Fruit fly (Drosophila melanogaster): Measurements from ENCODE around the gene Myc.
A peak's percentile ranks its signal among the peaks of the same experiment; 100 is the strongest.

The Myc gene

DNA sequence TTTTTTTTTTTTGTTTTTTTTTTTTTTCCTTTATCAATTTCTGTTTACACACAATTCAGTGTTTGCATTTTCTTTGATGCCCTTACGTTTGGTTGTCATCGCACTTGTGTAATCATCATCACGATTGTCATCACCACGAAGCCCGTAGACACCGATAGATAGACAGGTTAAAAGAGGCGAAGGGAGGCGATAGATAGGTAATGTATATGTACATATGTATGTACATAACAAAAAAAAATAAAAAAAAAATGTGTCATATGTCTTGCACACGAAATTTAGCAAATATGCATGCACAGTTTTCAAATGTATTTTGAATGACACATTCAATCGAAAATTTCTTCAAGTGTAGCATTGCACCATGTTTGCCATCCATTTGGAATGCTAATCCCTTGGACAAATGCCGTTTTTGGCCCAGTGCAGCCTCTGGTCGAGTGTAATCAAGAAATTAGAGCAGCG is 15.2 kb upstream of the Myc start (continued):
- TF ChIP-seq Asciz (GFP tag; optimal IDR thresholded peaks at IDR 0.05), result peak; percentile 40
- TF ChIP-seq CG30020 (tag; optimal IDR thresholded peaks at IDR 0.05), result no peak
- no peak for TF ChIP-seq p53 (GFP tag; optimal IDR thresholded peaks at IDR 0.05)
- TF ChIP-seq CG12071 (GFP tag; optimal IDR thresholded peaks at IDR 0.05), result peak; percentile 19
- TF ChIP-seq cato (GFP tag; optimal IDR thresholded peaks at IDR 0.05; ENCODE audit: borderline replicate concordance), result no peak
- no peak for TF ChIP-seq HLH4C (GFP tag; IDR thresholded peaks at IDR 0.05; ENCODE audit: partially characterized antibody)
- TF ChIP-seq Jarid2 (GFP tag; optimal IDR thresholded peaks at IDR 0.05), result peak; percentile 20
- peak; percentile 63 for TF ChIP-seq Sox100B (GFP tag; optimal IDR thresholded peaks at IDR 0.05)
- no peak for TF ChIP-seq usp (GFP tag; optimal IDR thresholded peaks at IDR 0.05)
- TF ChIP-seq ac (GFP tag; optimal IDR thresholded peaks at IDR 0.05), result peak; percentile 17
- no peak for TF ChIP-seq Lim3 (GFP tag; IDR thresholded peaks at IDR 0.05)
- peak; percentile 47 for TF ChIP-seq Vsx1 (GFP tag; optimal IDR thresholded peaks at IDR 0.05)
- TF ChIP-seq Hr39 (optimal IDR thresholded peaks at IDR 0.05), result no peak
- TF ChIP-seq CG7745 (tag; optimal IDR thresholded peaks at IDR 0.05), result peak; percentile 60
- TF ChIP-seq CG18619 (GFP tag; optimal IDR thresholded peaks at IDR 0.05), result peak; percentile 36
- TF ChIP-seq jing (GFP tag; optimal IDR thresholded peaks at IDR 0.05), result no peak
- no peak for TF ChIP-seq dati (GFP tag; IDR thresholded peaks at IDR 0.05)
- no peak for TF ChIP-seq prd (optimal IDR thresholded peaks at IDR 0.05)
- no peak; the same call in 2 of the 3 replicates for TF ChIP-seq prd (GFP tag; IDR thresholded peaks at IDR 0.05)
- TF ChIP-seq gsb (GFP tag; IDR thresholded peaks at IDR 0.05), result no peak
- peak; percentile 60 for TF ChIP-seq CG31441 (GFP tag; IDR thresholded peaks at IDR 0.05)
- TF ChIP-seq trem (tag; optimal IDR thresholded peaks at IDR 0.05), result no peak
- TF ChIP-seq CG4707 (GFP tag; optimal IDR thresholded peaks at IDR 0.05), result peak; percentile 28
- TF ChIP-seq CG9817 (tag; optimal IDR thresholded peaks at IDR 0.05), result no peak
- TF ChIP-seq ewg (GFP tag; optimal IDR thresholded peaks at IDR 0.05), result peak; percentile 27
- TF ChIP-seq CG12299 (tag; optimal IDR thresholded peaks at IDR 0.05), result peak; percentile 1
- TF ChIP-seq Rx (GFP tag; IDR thresholded peaks at IDR 0.05), result no peak
- TF ChIP-seq ssp (GFP tag; IDR thresholded peaks at IDR 0.05), result no peak
- no peak for TF ChIP-seq CG6854 (GFP tag; optimal IDR thresholded peaks at IDR 0.05)
- peak; percentile 42 for TF ChIP-seq CG2712 (tag; optimal IDR thresholded peaks at IDR 0.05)
- TF ChIP-seq gfzf (GFP tag; optimal IDR thresholded peaks at IDR 0.05), result no peak
- TF ChIP-seq CG11560 (tag; IDR thresholded peaks at IDR 0.05), result no peak
- no peak for TF ChIP-seq Aef1 (GFP tag; IDR thresholded peaks at IDR 0.05)
- TF ChIP-seq sug (tag; optimal IDR thresholded peaks at IDR 0.05), result no peak
- TF ChIP-seq CG8089 (GFP tag; optimal IDR thresholded peaks at IDR 0.05), result peak; percentile 7
- no peak for TF ChIP-seq pho (GFP tag; optimal IDR thresholded peaks at IDR 0.05)
- peak; percentile 51 for TF ChIP-seq Mes4 (GFP tag; optimal IDR thresholded peaks at IDR 0.05)
- peak; percentile 65 for TF ChIP-seq grn (GFP tag; optimal IDR thresholded peaks at IDR 0.05)
- peak; percentile 14 for TF ChIP-seq YL-1 (GFP tag; optimal IDR thresholded peaks at IDR 0.05)
- peak; percentile 57 for TF ChIP-seq CG3407 (GFP tag; optimal IDR thresholded peaks at IDR 0.05)
- TF ChIP-seq CG7987 (GFP tag; optimal IDR thresholded peaks at IDR 0.05), result peak; percentile 72
- no peak for TF ChIP-seq CG12942 (GFP tag; optimal IDR thresholded peaks at IDR 0.05)
- TF ChIP-seq CG10321 (GFP tag; IDR thresholded peaks at IDR 0.05), result no peak
- TF ChIP-seq sc (optimal IDR thresholded peaks at IDR 0.05), result no peak
- peak; percentile 55 for TF ChIP-seq sc (GFP tag; optimal IDR thresholded peaks at IDR 0.05)
- no peak for TF ChIP-seq ken (GFP tag; IDR thresholded peaks at IDR 0.05)
- no peak for TF ChIP-seq CG2199 (GFP tag; IDR thresholded peaks at IDR 0.05)
- no peak for TF ChIP-seq Bgb (GFP tag; IDR thresholded peaks at IDR 0.05; ENCODE audit: partially characterized antibody)
- TF ChIP-seq sens-2 (GFP tag; IDR thresholded peaks at IDR 0.05), result no peak; the same call in 1 of the 2 replicates
- TF ChIP-seq CG8359 (GFP tag; optimal IDR thresholded peaks at IDR 0.05; ENCODE audit: borderline replicate concordance), result peak; percentile 45
- no peak for TF ChIP-seq Atf-2 (GFP tag; optimal IDR thresholded peaks at IDR 0.05)
- TF ChIP-seq CG11723 (GFP tag; optimal IDR thresholded peaks at IDR 0.05), result peak; percentile 37
